Worm (Caenorhabditis elegans) whole organism, L3 larva: Measurements from ENCODE around the gene npax-2.
A peak's percentile ranks its signal among the peaks of the same experiment; 100 is the strongest.

Source experiments
- aly-2 ChIP-seq: fragments of 150-350 bp; optimal IDR thresholded peaks from 2 replicates; lab custom pipeline; 2014; ENCODE audit warnings: missing biosample characterization, missing genetic modification characterization
- ceh-16 ChIP-seq: sonication (generic microtip); optimal IDR thresholded peaks from 2 replicates; lab custom pipeline; 2017; ENCODE audit warnings: missing biosample characterization, missing genetic modification characterization
- ceh-28 ChIP-seq: fragments of 150-350 bp; optimal IDR thresholded peaks from 2 replicates; lab custom pipeline; 2014; ENCODE audit warnings: missing biosample characterization, missing genetic modification reagents, missing genetic modification characterization
- ceh-82 ChIP-seq: fragments of 150-350 bp; optimal IDR thresholded peaks from 2 replicates; lab custom pipeline; 2014; ENCODE audit warnings: missing biosample characterization, missing genetic modification characterization
- elt-1 ChIP-seq: fragments of 150-350 bp; optimal IDR thresholded peaks from 2 replicates; lab custom pipeline; 2014; ENCODE audit warnings: missing biosample characterization, missing genetic modification characterization
- elt-2 ChIP-seq: sonication (generic microtip); optimal IDR thresholded peaks from 2 replicates; lab custom pipeline; 2016; ENCODE audit warnings: missing genetic modification reagents, mild to moderate bottlenecking, missing genetic modification characterization, missing compliant biosample characterization
- elt-3 ChIP-seq, 3 experiments: fragments of 150-350 bp in 1 of 3; sonication (generic microtip) in 2 of 3; optimal IDR thresholded peaks; 2 replicates in 2 of 3; 4 replicates in 1 of 3; lab custom pipeline; 2014 to 2017; ENCODE audit warnings: missing biosample characterization in 3 of 3, missing genetic modification characterization in 3 of 3
- eor-1 ChIP-seq, 2 experiments: fragments of 150-350 bp; optimal IDR thresholded peaks; 2 replicates each; lab custom pipeline; 2014 to 2018; ENCODE audit warnings: missing biosample characterization in 2 of 2, missing genetic modification characterization in 2 of 2
- fkh-10 ChIP-seq: sonication (generic microtip); optimal IDR thresholded peaks from 2 replicates; lab custom pipeline; 2017; ENCODE audit warnings: missing biosample characterization, missing genetic modification reagents, missing genetic modification characterization
- fkh-2 ChIP-seq: fragments of 150-350 bp; optimal IDR thresholded peaks from 2 replicates; lab custom pipeline; 2014; ENCODE audit warnings: missing biosample characterization, missing genetic modification reagents, missing genetic modification characterization
- lin-15B ChIP-seq: fragments of 150-350 bp; optimal IDR thresholded peaks from 2 replicates; lab custom pipeline; 2014; ENCODE audit warnings: missing biosample characterization, missing genetic modification characterization
- lin-39 ChIP-seq: fragments of 150-350 bp; optimal IDR thresholded peaks from 2 replicates; lab custom pipeline; 2018; ENCODE audit warnings: missing biosample characterization, missing genetic modification reagents, missing genetic modification characterization
- lsy-12 ChIP-seq: sonication (generic microtip); optimal IDR thresholded peaks from 2 replicates; lab custom pipeline; 2016; ENCODE audit warnings: mild to moderate bottlenecking, missing genetic modification characterization, missing compliant biosample characterization
- nhr-11 ChIP-seq: fragments of 150-350 bp; optimal IDR thresholded peaks from 2 replicates; lab custom pipeline; 2014; ENCODE audit warnings: missing biosample characterization, missing genetic modification characterization
- nhr-12 ChIP-seq: fragments of 150-350 bp; optimal IDR thresholded peaks from 2 replicates; lab custom pipeline; 2014; ENCODE audit warnings: missing biosample characterization, missing genetic modification characterization
- nhr-23 ChIP-seq: fragments of 150-350 bp; optimal IDR thresholded peaks from 2 replicates; lab custom pipeline; 2014; ENCODE audit warnings: missing biosample characterization, missing genetic modification reagents, missing genetic modification characterization
- nhr-25 ChIP-seq: sonication (generic microtip); optimal IDR thresholded peaks from 2 replicates; lab custom pipeline; 2017; ENCODE audit warnings: missing biosample characterization, missing genetic modification characterization
- nhr-43 ChIP-seq: sonication (generic microtip); optimal IDR thresholded peaks from 2 replicates; lab custom pipeline; 2016; ENCODE audit warnings: mild to moderate bottlenecking, missing genetic modification characterization, missing compliant biosample characterization; ENCODE audit not compliant: poor library complexity, severe bottlenecking
- nhr-67 ChIP-seq: fragments of 150-350 bp; optimal IDR thresholded peaks from 2 replicates; lab custom pipeline; 2014; ENCODE audit warnings: missing biosample characterization, missing genetic modification characterization
- nhr-76 ChIP-seq: fragments of 150-350 bp; sonication (generic microtip); optimal IDR thresholded peaks from 5 replicates; lab custom pipeline; 2014; ENCODE audit warnings: missing biosample characterization, missing genetic modification characterization
- pqm-1 ChIP-seq: fragments of 150-350 bp; optimal IDR thresholded peaks from 2 replicates; lab custom pipeline; 2017; ENCODE audit warnings: missing biosample characterization, missing genetic modification characterization, inconsistent platforms
- sea-2 ChIP-seq: fragments of 150-350 bp; sonication (generic microtip); optimal IDR thresholded peaks from 4 replicates; lab custom pipeline; 2014; ENCODE audit warnings: missing biosample characterization, missing genetic modification reagents, missing genetic modification characterization
- skn-1 ChIP-seq: fragments of 150-350 bp; optimal IDR thresholded peaks from 2 replicates; lab custom pipeline; 2014; ENCODE audit warnings: missing biosample characterization, missing genetic modification characterization
- unc-39 ChIP-seq: sonication (generic microtip); optimal IDR thresholded peaks from 4 replicates; lab custom pipeline; 2017; ENCODE audit warnings: missing biosample characterization, missing genetic modification characterization
- unc-62 ChIP-seq: fragments of 150-350 bp; sonication (generic microtip); optimal IDR thresholded peaks from 4 replicates; lab custom pipeline; 2014; ENCODE audit warnings: missing biosample characterization, missing genetic modification reagents, missing genetic modification characterization
- ztf-11 ChIP-seq: fragments of 150-350 bp; optimal IDR thresholded peaks from 2 replicates; lab custom pipeline; 2014; ENCODE audit warnings: missing biosample characterization, missing genetic modification characterization
- ztf-4 ChIP-seq: fragments of 150-350 bp; optimal IDR thresholded peaks from 2 replicates; lab custom pipeline; 2014; ENCODE audit warnings: missing biosample characterization, missing genetic modification characterization

The npax-2 gene

ce11 chrX:2164751-2165150 is 14.8 kb upstream of the npax-2 start, which contains the start of gene F48B9.3:
Gene F48B9.3 (plus strand): TSS chrX:2165051.
- no peak for TF ChIP-seq unc-62 (GFP tag; lab: Kevin White, UChicago)

- TF ChIP-seq sea-2 (GFP tag; lab: Kevin White, UChicago) (no peak), ztf-11 (tag; lab: Kevin White, UChicago) (no peak), elt-1 (tag; lab: Kevin White, UChicago) (no peak), fkh-2 (no peak), elt-2 (tag; lab: Kevin White, UChicago) (no peak), ceh-28 (no peak), nhr-76 (tag; lab: Kevin White, UChicago) (no peak), ceh-16 (tag; lab: Kevin White, UChicago) (no peak), lsy-12 (tag; lab: Kevin White, UChicago) (no peak), pqm-1 (tag; lab: Kevin White, UChicago) (no peak), unc-39 (tag; lab: Kevin White, UChicago) (no peak), nhr-11 (tag; lab: Kevin White, UChicago) (no peak), ceh-82 (no peak), skn-1 (no peak), aly-2 (tag; lab: Kevin White, UChicago) (no peak), nhr-43 (tag; lab: Kevin White, UChicago) (no peak)
Measured at ce11 chrX:2163084-2163483, 13.2 kb upstream of the npax-2 start, which contains the start of gene pdf-2. Gene pdf-2 (plus strand): TSS chrX:2163384.

ce11 chrX:2157855-2158254 is 7.9 kb upstream of the npax-2 start:
- TF ChIP-seq elt-2 (tag; lab: Kevin White, UChicago): peak; percentile 40
- no peak for TF ChIP-seq nhr-11 (tag; lab: Kevin White, UChicago)
- TF ChIP-seq nhr-25 (tag; lab: Kevin White, UChicago): peak; percentile 42

- TF ChIP-seq nhr-12 (tag; lab: Kevin White, UChicago) (no peak), unc-39 (tag; lab: Kevin White, UChicago) (no peak), lsy-12 (tag; lab: Kevin White, UChicago) (no peak), lin-39 (tag; lab: Kevin White, UChicago) (no peak), eor-1 (tag; optimal IDR thresholded peaks at IDR 0.05; lab: Kevin White, UChicago) (no peak), fkh-2 (no peak), fkh-10 (GFP tag; lab: Kevin White, UChicago) (no peak)
Measured at ce11 chrX:2153780-2154179, 3.9 kb upstream of the npax-2 start.

- TF ChIP-seq fkh-2 (no peak), unc-39 (tag; lab: Kevin White, UChicago) (no peak), elt-3 (tag; optimal IDR thresholded peaks at IDR 0.05; lab: Kevin White, UChicago) (no peak), ceh-16 (tag; lab: Kevin White, UChicago) (no peak)
Measured at ce11 chrX:2152062-2152461, 2.2 kb upstream of the npax-2 start.

- TF ChIP-seq fkh-10 (GFP tag; lab: Kevin White, UChicago) (no peak), ceh-82 (no peak), nhr-23 (tag; lab: Kevin White, UChicago) (peak; percentile 88), elt-1 (tag; lab: Kevin White, UChicago) (peak; percentile 39)
Measured at ce11 chrX:2145629-2146028, 4.3 kb downstream of the npax-2 start, which contains the start of gene dpy-3. Gene dpy-3 (minus strand): TSS chrX:2145647.

- TF ChIP-seq ceh-16 (tag; lab: Kevin White, UChicago): no peak
- no peak for TF ChIP-seq unc-39 (tag; lab: Kevin White, UChicago)
- TF ChIP-seq pqm-1 (tag; lab: Kevin White, UChicago): no peak
- TF ChIP-seq fkh-10 (GFP tag; lab: Kevin White, UChicago): no peak
- TF ChIP-seq ztf-4 (tag; lab: Kevin White, UChicago): no peak
- no peak for TF ChIP-seq nhr-67 (tag; lab: Kevin White, UChicago)
- TF ChIP-seq lin-15B (tag; lab: Kevin White, UChicago): no peak
Measured at ce11 chrX:2144875-2145274, 5.0 kb downstream of the npax-2 start.
